Fruit fly (Drosophila melanogaster): ENCODE data around the gene CG9705.
A peak's percentile ranks its signal among the peaks of the same experiment; 100 is the strongest.

Gene CG9705

dm6 chr3L:16818063-16818462 is 38.2 kb downstream of the CG9705 start (continued):
- TF ChIP-seq Myb (GFP tag; optimal IDR thresholded peaks at IDR 0.05) (no peak), Fer1 (GFP tag; optimal IDR thresholded peaks at IDR 0.05) (no peak), Spps (tag; optimal IDR thresholded peaks at IDR 0.05) (no peak), CrebB (tag; optimal IDR thresholded peaks at IDR 0.05) (no peak), Dek (tag; optimal IDR thresholded peaks at IDR 0.05) (no peak), E2f2 (GFP tag; IDR thresholded peaks at IDR 0.05) (no peak), dmrt11E (tag; optimal IDR thresholded peaks at IDR 0.05) (peak; percentile 22)

- no peak for TF ChIP-seq CG11085 (GFP tag; IDR thresholded peaks at IDR 0.05)
- no peak for TF ChIP-seq CG12219 (GFP tag; optimal IDR thresholded peaks at IDR 0.05)
- no peak for TF ChIP-seq tll (GFP tag; optimal IDR thresholded peaks at IDR 0.05)
- no peak for TF ChIP-seq sens-2 (GFP tag; IDR thresholded peaks at IDR 0.05)
- no peak for TF ChIP-seq CG8924 (tag; optimal IDR thresholded peaks at IDR 0.05)
- TF ChIP-seq lilli (GFP tag; optimal IDR thresholded peaks at IDR 0.05): no peak
- TF ChIP-seq yki (optimal IDR thresholded peaks at IDR 0.05): no peak
- TF ChIP-seq ftz-f1 (GFP tag; optimal IDR thresholded peaks at IDR 0.05): peak; percentile 21
- TF ChIP-seq B-H2 (GFP tag; optimal IDR thresholded peaks at IDR 0.05): no peak
- TF ChIP-seq chinmo (GFP tag; IDR thresholded peaks at IDR 0.05; ENCODE audit: partially characterized antibody): peak; percentile 85; the same call in 1 of the 4 replicates
- no peak for TF ChIP-seq Mrtf (GFP tag; IDR thresholded peaks at IDR 0.05)
- TF ChIP-seq sim (GFP tag; IDR thresholded peaks at IDR 0.05): no peak
- peak; percentile 88 for TF ChIP-seq crol (GFP tag; IDR thresholded peaks at IDR 0.05)
- peak; percentile 7; the same call in 1 of the 3 replicates for TF ChIP-seq ase (GFP tag; IDR thresholded peaks at IDR 0.05)
- TF ChIP-seq CG6175 (GFP tag; IDR thresholded peaks at IDR 0.05): peak; percentile 52; the same call in 1 of the 3 replicates
- no peak for TF ChIP-seq Ptx1 (GFP tag; IDR thresholded peaks at IDR 0.05)
- TF ChIP-seq Hmx (GFP tag; optimal IDR thresholded peaks at IDR 0.05): no peak
- no peak for TF ChIP-seq abd-A (tag; optimal IDR thresholded peaks at IDR 0.05)
- TF ChIP-seq CG30020 (tag; optimal IDR thresholded peaks at IDR 0.05): no peak
- TF ChIP-seq cg (GFP tag; optimal IDR thresholded peaks at IDR 0.05): peak; percentile 41
- no peak for TF ChIP-seq Oli (tag; optimal IDR thresholded peaks at IDR 0.05)
- peak; percentile 69 for TF ChIP-seq CG12769 (tag; optimal IDR thresholded peaks at IDR 0.05)
- TF ChIP-seq dysf (GFP tag; IDR thresholded peaks at IDR 0.05): no peak
- TF ChIP-seq CG14014 (GFP tag; IDR thresholded peaks at IDR 0.05): no peak
- no peak for TF ChIP-seq D19B (GFP tag; optimal IDR thresholded peaks at IDR 0.05)
- TF ChIP-seq Aef1 (GFP tag; IDR thresholded peaks at IDR 0.05): peak; percentile 50
- TF ChIP-seq CG4360 (GFP tag; IDR thresholded peaks at IDR 0.05): peak; percentile 80
- TF ChIP-seq pnt (GFP tag; optimal IDR thresholded peaks at IDR 0.05): no peak
- no peak for TF ChIP-seq GATAe (GFP tag; conservative IDR thresholded peaks at IDR 0.05)
- TF ChIP-seq CG7987 (GFP tag; optimal IDR thresholded peaks at IDR 0.05): peak; percentile 90
- no peak for TF ChIP-seq E2f2 (GFP tag; IDR thresholded peaks at IDR 0.05)
- no peak for TF ChIP-seq Abd-B (GFP tag; optimal IDR thresholded peaks at IDR 0.05)
- TF ChIP-seq otp (GFP tag; IDR thresholded peaks at IDR 0.05): 0 out of 3 replicates have a peak, but pooled peaks have one; percentile 44
- 0 out of 3 replicates have a peak, but pooled peaks have one; percentile 10 for TF ChIP-seq CG7357 (GFP tag; IDR thresholded peaks at IDR 0.05)
- TF ChIP-seq sd (tag; optimal IDR thresholded peaks at IDR 0.05): no peak
- no peak for TF ChIP-seq sna (GFP tag; IDR thresholded peaks at IDR 0.05; ENCODE audit: partially characterized antibody)
- no peak for TF ChIP-seq trem (tag; optimal IDR thresholded peaks at IDR 0.05)
- no peak for TF ChIP-seq twi (tag; optimal IDR thresholded peaks at IDR 0.05)
- TF ChIP-seq pros (GFP tag; optimal IDR thresholded peaks at IDR 0.05): peak; percentile 2
- peak; percentile 50; the same call in 1 of the 3 replicates for TF ChIP-seq sr (GFP tag; IDR thresholded peaks at IDR 0.05)
- peak; percentile 20; the same call in 1 of the 2 replicates for TF ChIP-seq bowl (GFP tag; IDR thresholded peaks at IDR 0.05)
- no peak for TF ChIP-seq BtbVII (GFP tag; optimal IDR thresholded peaks at IDR 0.05)
- no peak for TF ChIP-seq CG15479 (GFP tag; optimal IDR thresholded peaks at IDR 0.05)
- TF ChIP-seq CG11456 (GFP tag; IDR thresholded peaks at IDR 0.05): no peak; the same call in 2 of the 3 replicates
These were observed 44.8 kb downstream of the CG9705 start for dm6 chr3L:16824725-16825124.

Data from whole organism, embryonic.